Fruit fly (Drosophila melanogaster) whole organism, embryonic: Measurements from ENCODE around the gene CG13622.
A peak's percentile ranks its signal among the peaks of the same experiment; 100 is the strongest.

ENCODE experiments used
- ATbp ChIP-seq: fragments of 200-800 bp; sonication (Bioruptor generic); optimal IDR thresholded peaks from 2 replicates; lab custom pipeline; 2017; ENCODE audit warnings: missing biosample characterization, mild to moderate bottlenecking, missing genetic modification characterization, missing genetic modification reagents
- Abd-B ChIP-seq: fragments of 200-800 bp; sonication (Bioruptor generic); optimal IDR thresholded peaks from 2 replicates; lab custom pipeline; 2018; ENCODE audit warnings: missing biosample characterization, mild to moderate bottlenecking, missing genetic modification characterization, moderate library complexity
- BEAF-32 ChIP-seq: fragments of 200-800 bp; sonication (Bioruptor generic); optimal IDR thresholded peaks from 3 replicates; lab custom pipeline; 2017; ENCODE audit warnings: missing biosample characterization, missing genetic modification characterization, mild to moderate bottlenecking, moderate library complexity, missing genetic modification reagents
- Bgb ChIP-seq: fragments of 200-800 bp; sonication (Bioruptor generic); IDR thresholded peaks from 2 replicates; pipeline ENCODE4 v1.3.6; 2022; ENCODE audit warnings: missing biosample characterization, missing genetic modification characterization; ENCODE audit not compliant: partially characterized antibody
- CG10565 ChIP-seq: fragments of 200-800 bp; sonication (Bioruptor generic); optimal IDR thresholded peaks from 3 replicates; lab custom pipeline; 2016; ENCODE audit warnings: missing biosample characterization, mild to moderate bottlenecking, missing genetic modification characterization
- CG11085 ChIP-seq: fragments of 200-800 bp; sonication (Bioruptor generic); IDR thresholded peaks from 2 replicates; pipeline ENCODE4 v1.3.6; 2022; ENCODE audit warnings: missing biosample characterization, missing genetic modification characterization
- CG12659 ChIP-seq: fragments of 200-800 bp; sonication (Bioruptor generic); optimal IDR thresholded peaks from 3 replicates; lab custom pipeline; 2017; ENCODE audit warnings: mild to moderate bottlenecking, missing biosample characterization, missing genetic modification reagents, missing genetic modification characterization
- CG14050 ChIP-seq: fragments of 200-800 bp; sonication (Bioruptor generic); IDR thresholded peaks from 3 replicates; pipeline ENCODE4 v1.3.6; 2022; ENCODE audit warnings: missing biosample characterization, missing genetic modification characterization
- CG16815 ChIP-seq: fragments of 200-800 bp; sonication (Bioruptor generic); optimal IDR thresholded peaks from 3 replicates; lab custom pipeline; 2017; ENCODE audit warnings: missing biosample characterization, mild to moderate bottlenecking, missing genetic modification characterization
- CG16863 ChIP-seq: fragments of 200-800 bp; sonication (Bioruptor generic); optimal IDR thresholded peaks from 3 replicates; lab custom pipeline; 2016; ENCODE audit warnings: missing biosample characterization, missing genetic modification characterization
- CG1792 ChIP-seq: fragments of 200-800 bp; sonication (Bioruptor generic); optimal IDR thresholded peaks from 2 replicates; lab custom pipeline; 2016; ENCODE audit warnings: missing biosample characterization, missing genetic modification characterization
- CG2120 ChIP-seq: fragments of 200-800 bp; sonication (Bioruptor generic); optimal IDR thresholded peaks from 3 replicates; lab custom pipeline; 2016; ENCODE audit warnings: missing biosample characterization, missing genetic modification characterization
- CG32772 ChIP-seq: fragments of 200-800 bp; sonication (Bioruptor generic); IDR thresholded peaks from 2 replicates; pipeline ENCODE4 v1.3.6; 2022; ENCODE audit warnings: missing biosample characterization, missing genetic modification characterization
- CG3726 ChIP-seq: fragments of 200-800 bp; sonication (Bioruptor generic); IDR thresholded peaks from 3 replicates; pipeline ENCODE4, ENCODE4 v1.3.6; 2022; ENCODE audit warnings: missing biosample characterization, missing genetic modification characterization
- CG3995 ChIP-seq: fragments of 200-800 bp; sonication (Bioruptor generic); optimal IDR thresholded peaks from 3 replicates; lab custom pipeline; 2016; ENCODE audit warnings: missing biosample characterization, missing genetic modification characterization
- CG9609 ChIP-seq: fragments of 200-800 bp; sonication (Bioruptor generic); optimal IDR thresholded peaks from 3 replicates; lab custom pipeline; 2016; ENCODE audit warnings: missing biosample characterization, missing genetic modification characterization
- CG9797 ChIP-seq: fragments of 200-800 bp; sonication (Bioruptor generic); optimal IDR thresholded peaks from 3 replicates; lab custom pipeline; 2018; ENCODE audit warnings: missing biosample characterization, mild to moderate bottlenecking, missing genetic modification characterization
- Dad ChIP-seq: fragments of 200-800 bp; sonication (Bioruptor generic); optimal IDR thresholded peaks from 3 replicates; lab custom pipeline; 2016; ENCODE audit warnings: missing biosample characterization, missing genetic modification characterization
- HHEX ChIP-seq: fragments of 200-800 bp; sonication (Bioruptor generic); optimal IDR thresholded peaks from 3 replicates; lab custom pipeline; 2017; ENCODE audit warnings: missing biosample characterization, mild to moderate bottlenecking, missing genetic modification characterization, missing genetic modification reagents
- Hmr ChIP-seq: fragments of 200-800 bp; sonication (Bioruptor generic); optimal IDR thresholded peaks from 3 replicates; lab custom pipeline; 2017; ENCODE audit warnings: mild to moderate bottlenecking, missing biosample characterization, missing genetic modification reagents, missing genetic modification characterization
- Hr78 ChIP-seq, 2 experiments: fragments of 200-800 bp in 1 of 2; fragments of >200 bp in 1 of 2; sonication (Bioruptor generic) in 1 of 2; optimal IDR thresholded peaks; 2 replicates each; lab custom pipeline; 2017 to 2019; ENCODE audit warnings: missing biosample characterization in 2 of 2, missing genetic modification characterization in 2 of 2, mild to moderate bottlenecking in 1 of 2, moderate library complexity in 1 of 2
- Mrtf ChIP-seq: fragments of 200-800 bp; sonication (Bioruptor generic); IDR thresholded peaks from 3 replicates; pipeline ENCODE4 v1.3.6; 2022; ENCODE audit warnings: missing biosample characterization, missing genetic modification characterization
- NK7.1 ChIP-seq: fragments of 200-800 bp; sonication (Bioruptor generic); optimal IDR thresholded peaks from 3 replicates; lab custom pipeline; 2016; ENCODE audit warnings: missing biosample characterization, missing genetic modification characterization
- Scr ChIP-seq: fragments of 200-800 bp; sonication (Bioruptor generic); IDR thresholded peaks from 2 replicates; pipeline ENCODE4 v1.3.6; 2022; ENCODE audit warnings: missing biosample characterization, missing genetic modification characterization; ENCODE audit not compliant: partially characterized antibody
- Sox100B ChIP-seq: fragments of 200-800 bp; sonication (Bioruptor generic); optimal IDR thresholded peaks from 3 replicates; lab custom pipeline; 2018; ENCODE audit warnings: missing biosample characterization, mild to moderate bottlenecking, missing genetic modification characterization
- bcd ChIP-seq: fragments of 200-800 bp; sonication (Bioruptor generic); optimal IDR thresholded peaks from 2 replicates; lab custom pipeline; 2017; ENCODE audit warnings: missing biosample characterization, mild to moderate bottlenecking, missing genetic modification characterization
- cas ChIP-seq: fragments of 200-800 bp; sonication (Bioruptor generic); IDR thresholded peaks from 2 replicates; pipeline ENCODE4 v1.3.6; 2022; ENCODE audit warnings: missing biosample characterization, missing genetic modification characterization
- chif ChIP-seq, 2 experiments: fragments of 200-800 bp; sonication (Bioruptor generic); optimal IDR thresholded peaks; 3 replicates each; lab custom pipeline; 2016; ENCODE audit warnings: missing biosample characterization in 2 of 2, missing genetic modification characterization in 2 of 2
- ci ChIP-seq: fragments of 200-800 bp; sonication (Bioruptor generic); IDR thresholded peaks from 3 replicates; pipeline ENCODE4 v1.3.6; 2022; ENCODE audit warnings: missing biosample characterization, missing genetic modification characterization
- dati ChIP-seq: fragments of 200-800 bp; sonication (Bioruptor generic); IDR thresholded peaks from 2 replicates; pipeline ENCODE4 v1.3.6; 2022; ENCODE audit warnings: missing biosample characterization, missing genetic modification characterization
- dysf ChIP-seq: fragments of 200-800 bp; sonication (Bioruptor generic); IDR thresholded peaks from 3 replicates; pipeline ENCODE4 v1.3.6; 2022; ENCODE audit warnings: missing biosample characterization, missing genetic modification characterization
- esg ChIP-seq: fragments of 200-800 bp; sonication (Bioruptor generic); conservative IDR thresholded peaks from 2 replicates; pipeline ENCODE4 v1.3.6; 2022; ENCODE audit warnings: missing biosample characterization, missing genetic modification characterization
- exex ChIP-seq: fragments of 200-800 bp; sonication (Bioruptor generic); optimal IDR thresholded peaks from 4 replicates; lab custom pipeline; 2018; ENCODE audit warnings: missing biosample characterization, mild to moderate bottlenecking, missing genetic modification characterization, moderate library complexity
- fd96Cb ChIP-seq: fragments of 200-800 bp; sonication (Bioruptor generic); optimal IDR thresholded peaks from 2 replicates; lab custom pipeline; 2018; ENCODE audit warnings: missing biosample characterization, mild to moderate bottlenecking, missing genetic modification characterization, moderate library complexity
- gce ChIP-seq: fragments of 200-800 bp; sonication (Bioruptor generic); IDR thresholded peaks from 3 replicates; pipeline ENCODE4 v1.3.6; 2022; ENCODE audit warnings: missing biosample characterization, missing genetic modification characterization
- hb ChIP-seq: fragments of 200-800 bp; sonication (Bioruptor generic); IDR thresholded peaks from 3 replicates; pipeline ENCODE4 v1.3.6; 2022; ENCODE audit warnings: missing biosample characterization, missing genetic modification characterization; ENCODE audit not compliant: partially characterized antibody
- her ChIP-seq: fragments of 200-800 bp; sonication (Bioruptor generic); optimal IDR thresholded peaks from 2 replicates; lab custom pipeline; 2016; ENCODE audit warnings: missing biosample characterization, missing genetic modification characterization
- knrl ChIP-seq: fragments of 200-800 bp; sonication (Bioruptor generic); IDR thresholded peaks from 3 replicates; pipeline ENCODE4 v1.3.6; 2022; ENCODE audit warnings: missing biosample characterization, missing genetic modification characterization; ENCODE audit not compliant: partially characterized antibody
- nau ChIP-seq: fragments of 200-800 bp; sonication (Bioruptor generic); optimal IDR thresholded peaks from 3 replicates; lab custom pipeline; 2017; ENCODE audit warnings: missing biosample characterization, mild to moderate bottlenecking, missing genetic modification characterization, missing genetic modification reagents
- nerfin-2 ChIP-seq: fragments of 200-800 bp; sonication (Bioruptor generic); IDR thresholded peaks from 2 replicates; pipeline ENCODE4 v1.3.6; 2022; ENCODE audit warnings: missing biosample characterization, missing genetic modification characterization; ENCODE audit not compliant: partially characterized antibody
- peb ChIP-seq: fragments of 200-800 bp; sonication (Bioruptor generic); IDR thresholded peaks from 2 replicates; pipeline ENCODE4 v1.3.6; 2022; ENCODE audit warnings: missing biosample characterization, missing genetic modification characterization
- pho ChIP-seq: fragments of 200-800 bp; sonication (Bioruptor generic); optimal IDR thresholded peaks from 2 replicates; lab custom pipeline; 2016; ENCODE audit warnings: missing biosample characterization, missing genetic modification characterization
- prd ChIP-seq, 3 experiments: fragments of >200 bp in 2 of 3; fragments of 200-800 bp in 1 of 3; sonication (Bioruptor generic) in 1 of 3; optimal IDR thresholded peaks in 2 of 3; IDR thresholded peaks in 1 of 3; 2 replicates in 2 of 3; 3 replicates in 1 of 3; pipeline versions ENCODE4 v1.3.6 to Lab custom; 2017 to 2022; ENCODE audit warnings: missing biosample characterization in 1 of 3, missing genetic modification characterization in 1 of 3
- row ChIP-seq: fragments of 200-800 bp; sonication (Bioruptor generic); IDR thresholded peaks from 3 replicates; pipeline ENCODE4 v1.3.6; 2022; ENCODE audit warnings: missing biosample characterization, missing genetic modification characterization
- sens ChIP-seq: fragments of 200-800 bp; sonication (Bioruptor generic); peaks from one replicate; lab custom pipeline; 2016; ENCODE audit warnings: missing biosample characterization, missing genetic modification characterization
- sr ChIP-seq: fragments of 200-800 bp; sonication (Bioruptor generic); IDR thresholded peaks from 3 replicates; pipeline ENCODE4 v1.3.6; 2022; ENCODE audit warnings: missing biosample characterization, missing genetic modification characterization
- twi ChIP-seq: fragments of 200-800 bp; optimal IDR thresholded peaks from 2 replicates; lab custom pipeline; 2019; ENCODE audit warnings: missing biosample characterization, mild to moderate bottlenecking, missing genetic modification characterization, moderate library complexity
- vnd ChIP-seq: fragments of 200-800 bp; sonication (Bioruptor generic); IDR thresholded peaks from 3 replicates; pipeline ENCODE4 v1.3.6; 2022; ENCODE audit warnings: missing biosample characterization, missing genetic modification characterization; ENCODE audit not compliant: partially characterized antibody
- vvl ChIP-seq: fragments of 200-800 bp; sonication (Bioruptor generic); IDR thresholded peaks from 2 replicates; pipeline ENCODE4 v1.3.6; 2022; ENCODE audit warnings: missing biosample characterization, missing genetic modification characterization

Gene CG13622

dm6 chr3R:24571386-24572124 is 48.1 kb upstream of the CG13622 start (continued):
- TF ChIP-seq peb (GFP tag; lab: Robert Waterston, UW) (no peak), CG14050 (GFP tag; lab: Robert Waterston, UW) (no peak), vvl (GFP tag; lab: Robert Waterston, UW) (peak; percentile 70; the same call in 1 of the 2 replicates), CG3726 (GFP tag; lab: Robert Waterston, UW) (no peak), fd96Cb (tag; lab: Kevin White, UChicago) (no peak), esg (no peak), BEAF-32 (no peak), knrl (no peak), nerfin-2 (no peak), row (GFP tag; lab: Robert Waterston, UW) (no peak), Mrtf (no peak), vnd (GFP tag; lab: Robert Waterston, UW) (no peak), NK7.1 (no peak), ci (GFP tag; lab: Robert Waterston, UW) (0 out of 3 replicates have a peak, but pooled peaks have one; percentile 22), nau (no peak), cas (no peak), exex (peak; percentile 93), dysf (no peak), CG16815 (GFP tag; lab: Kevin White, UChicago) (no peak), CG12659 (GFP tag; lab: Kevin White, UChicago) (no peak), sens (GFP tag; lab: Kevin White, UChicago) (peak; percentile 52), Bgb (GFP tag; lab: Robert Waterston, UW) (no peak), ATbp (no peak), her (GFP tag; lab: Kevin White, UChicago) (no peak), HHEX (GFP tag; lab: Kevin White, UChicago) (no peak), Scr (no peak), Hmr (peak; percentile 37), chif (GFP tag; optimal IDR thresholded peaks at IDR 0.05; lab: Kevin White, UChicago) (no peak), Hr78 (GFP tag; optimal IDR thresholded peaks at IDR 0.05; lab: Kevin White, UChicago) (no peak), gce (no peak), hb (GFP tag; lab: Robert Waterston, UW) (no peak), sr (GFP tag; lab: Robert Waterston, UW) (no peak), CG16863 (no peak), CG1792 (GFP tag; lab: Kevin White, UChicago) (no peak), CG10565 (GFP tag; lab: Kevin White, UChicago) (no peak), CG2120 (no peak), Abd-B (GFP tag; lab: Kevin White, UChicago) (no peak), twi (tag; lab: Kevin White, UChicago) (peak; percentile 46), dati (no peak), prd (optimal IDR thresholded peaks at IDR 0.05; lab: Kevin White, UChicago) (no peak), prd (GFP tag; IDR thresholded peaks at IDR 0.05; lab: Robert Waterston, UW) (no peak), CG32772 (no peak), CG9609 (no peak), Dad (GFP tag; lab: Kevin White, UChicago) (no peak), bcd (GFP tag; lab: Kevin White, UChicago) (no peak), Sox100B (GFP tag; lab: Kevin White, UChicago) (no peak), CG3995 (GFP tag; lab: Kevin White, UChicago) (no peak), pho (GFP tag; lab: Kevin White, UChicago) (no peak), CG9797 (GFP tag; lab: Kevin White, UChicago) (no peak), CG11085 (GFP tag; lab: Robert Waterston, UW) (no peak)
